Worm (Caenorhabditis elegans) whole organism, midembryonic: Measurements from ENCODE around the gene F16B4.2.
"Not testable (repeated sequence)": the region's sequence is repeated elsewhere in the genome, so short reads cannot be mapped to it uniquely, and the experiment has no call there.

ENCODE experiments used
- cog-1 ChIP-seq: sonication (generic microtip); optimal IDR thresholded peaks from 2 replicates; lab custom pipeline; 2016; ENCODE audit warnings: missing genetic modification characterization, missing compliant biosample characterization
- ztf-23 ChIP-seq: fragments of 200-800 bp; sonication (Bioruptor generic); IDR thresholded peaks from 2 replicates; pipeline ENCODE4 v1.3.6; 2022; ENCODE audit warnings: missing genetic modification reagents, missing genetic modification characterization, missing compliant biosample characterization

DNA sequence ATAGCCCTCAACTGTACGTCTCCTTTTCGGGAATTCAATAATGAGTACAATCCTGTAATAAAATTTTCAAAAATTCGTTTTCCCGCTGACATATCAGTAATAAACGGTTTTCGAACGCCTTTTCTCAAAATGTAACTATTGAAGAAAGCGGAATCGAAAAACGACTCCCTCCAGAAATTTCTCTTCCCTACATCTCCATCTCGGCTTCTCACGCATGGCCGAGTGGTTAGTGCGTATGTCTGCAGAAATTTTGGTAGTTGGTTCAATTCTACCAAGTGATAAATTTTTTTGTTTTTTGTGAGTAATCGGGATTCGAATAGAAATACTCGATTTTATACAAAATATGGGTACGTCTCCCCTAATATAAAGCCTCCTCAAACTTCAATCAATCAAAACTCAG is 39.7 kb upstream of the F16B4.2 start:
- peak; percentile 93 for TF ChIP-seq ztf-23 (GFP tag; lab: Robert Waterston, UW)
- TF ChIP-seq cog-1, result not testable (repeated sequence)
